Worm (Caenorhabditis elegans) whole organism, L3 larva: ENCODE measurements around the gene BE10.4.
A peak's percentile ranks its signal among the peaks of the same experiment; 100 is the strongest.

Experiments
- R02D3.7 ChIP-seq: fragments of 150-350 bp; optimal IDR thresholded peaks from 2 replicates; lab custom pipeline; 2014; ENCODE audit warnings: missing biosample characterization, missing genetic modification characterization
- aly-2 ChIP-seq: fragments of 150-350 bp; optimal IDR thresholded peaks from 2 replicates; lab custom pipeline; 2014; ENCODE audit warnings: missing biosample characterization, missing genetic modification characterization
- ama-1 ChIP-seq: fragments of 150-350 bp; optimal IDR thresholded peaks from 2 replicates; lab custom pipeline; 2018
- ceh-16 ChIP-seq: sonication (generic microtip); optimal IDR thresholded peaks from 2 replicates; lab custom pipeline; 2017; ENCODE audit warnings: missing biosample characterization, missing genetic modification characterization
- ceh-82 ChIP-seq: fragments of 150-350 bp; optimal IDR thresholded peaks from 2 replicates; lab custom pipeline; 2014; ENCODE audit warnings: missing biosample characterization, missing genetic modification characterization
- daf-12 ChIP-seq: fragments of 150-350 bp; optimal IDR thresholded peaks from 2 replicates; lab custom pipeline; 2014; ENCODE audit warnings: missing biosample characterization, missing genetic modification reagents, missing genetic modification characterization
- egl-27 ChIP-seq: sonication (generic microtip); optimal IDR thresholded peaks from 4 replicates; lab custom pipeline; 2017; ENCODE audit warnings: missing biosample characterization, missing genetic modification reagents, missing genetic modification characterization
- egl-5 ChIP-seq: fragments of 150-350 bp; optimal IDR thresholded peaks from 2 replicates; lab custom pipeline; 2017; ENCODE audit warnings: missing biosample characterization, missing genetic modification reagents, missing genetic modification characterization, inconsistent platforms
- elt-2 ChIP-seq: sonication (generic microtip); optimal IDR thresholded peaks from 2 replicates; lab custom pipeline; 2016; ENCODE audit warnings: missing genetic modification reagents, mild to moderate bottlenecking, missing genetic modification characterization, missing compliant biosample characterization
- fkh-2 ChIP-seq: fragments of 150-350 bp; optimal IDR thresholded peaks from 2 replicates; lab custom pipeline; 2014; ENCODE audit warnings: missing biosample characterization, missing genetic modification reagents, missing genetic modification characterization
- hmg-11 ChIP-seq: sonication (generic microtip); optimal IDR thresholded peaks from 2 replicates; lab custom pipeline; 2016; ENCODE audit warnings: missing genetic modification characterization, missing compliant biosample characterization
- jun-1 ChIP-seq: fragments of 150-350 bp; optimal IDR thresholded peaks from 2 replicates; lab custom pipeline; 2014; ENCODE audit warnings: missing biosample characterization, missing genetic modification reagents, missing genetic modification characterization
- lin-15B ChIP-seq: fragments of 150-350 bp; optimal IDR thresholded peaks from 2 replicates; lab custom pipeline; 2014; ENCODE audit warnings: missing biosample characterization, missing genetic modification characterization
- lsy-12 ChIP-seq: sonication (generic microtip); optimal IDR thresholded peaks from 2 replicates; lab custom pipeline; 2016; ENCODE audit warnings: mild to moderate bottlenecking, missing genetic modification characterization, missing compliant biosample characterization
- mdl-1 ChIP-seq: fragments of 150-350 bp; optimal IDR thresholded peaks from 2 replicates; lab custom pipeline; 2014; ENCODE audit warnings: missing biosample characterization, missing genetic modification characterization
- mml-1 ChIP-seq: fragments of 150-350 bp; sonication (generic microtip); optimal IDR thresholded peaks from 3 replicates; lab custom pipeline; 2014; ENCODE audit warnings: missing biosample characterization, missing genetic modification characterization
- nfya-1 ChIP-seq: sonication (generic microtip); optimal IDR thresholded peaks from 2 replicates; lab custom pipeline; 2017; ENCODE audit warnings: missing genetic modification characterization, mild to moderate bottlenecking, missing compliant biosample characterization, antibody characterized with exemption, moderate library complexity; ENCODE audit not compliant: insufficient read depth
- nhr-23 ChIP-seq: fragments of 150-350 bp; optimal IDR thresholded peaks from 2 replicates; lab custom pipeline; 2014; ENCODE audit warnings: missing biosample characterization, missing genetic modification reagents, missing genetic modification characterization
- nhr-237 ChIP-seq: fragments of 150-350 bp; optimal IDR thresholded peaks from 2 replicates; lab custom pipeline; 2014; ENCODE audit warnings: missing biosample characterization, missing genetic modification characterization
- nhr-28 ChIP-seq: fragments of 150-350 bp; optimal IDR thresholded peaks from 2 replicates; lab custom pipeline; 2014; ENCODE audit warnings: missing biosample characterization, missing genetic modification characterization
- nhr-43 ChIP-seq: sonication (generic microtip); optimal IDR thresholded peaks from 2 replicates; lab custom pipeline; 2016; ENCODE audit warnings: mild to moderate bottlenecking, missing genetic modification characterization, missing compliant biosample characterization; ENCODE audit not compliant: poor library complexity, severe bottlenecking
- nhr-67 ChIP-seq: fragments of 150-350 bp; optimal IDR thresholded peaks from 2 replicates; lab custom pipeline; 2014; ENCODE audit warnings: missing biosample characterization, missing genetic modification characterization
- nhr-77 ChIP-seq: fragments of 150-350 bp; optimal IDR thresholded peaks from 2 replicates; lab custom pipeline; 2014; ENCODE audit warnings: missing biosample characterization, missing genetic modification characterization
- pha-4 ChIP-seq: fragments of 150-350 bp; optimal IDR thresholded peaks from 2 replicates; lab custom pipeline; 2014; ENCODE audit warnings: missing biosample characterization, missing genetic modification reagents, missing genetic modification characterization
- pqm-1 ChIP-seq: fragments of 150-350 bp; optimal IDR thresholded peaks from 2 replicates; lab custom pipeline; 2017; ENCODE audit warnings: missing biosample characterization, missing genetic modification characterization, inconsistent platforms
- sea-2 ChIP-seq: fragments of 150-350 bp; sonication (generic microtip); optimal IDR thresholded peaks from 4 replicates; lab custom pipeline; 2014; ENCODE audit warnings: missing biosample characterization, missing genetic modification reagents, missing genetic modification characterization
- snpc-4 ChIP-seq: fragments of 150-350 bp; optimal IDR thresholded peaks from 2 replicates; lab custom pipeline; 2014; ENCODE audit warnings: missing biosample characterization, missing genetic modification characterization
- tbx-2 ChIP-seq: sonication (generic microtip); optimal IDR thresholded peaks from 2 replicates; lab custom pipeline; 2016; ENCODE audit warnings: mild to moderate bottlenecking, missing genetic modification characterization, missing compliant biosample characterization
- unc-39 ChIP-seq: sonication (generic microtip); optimal IDR thresholded peaks from 4 replicates; lab custom pipeline; 2017; ENCODE audit warnings: missing biosample characterization, missing genetic modification characterization
- unc-62 ChIP-seq: fragments of 150-350 bp; sonication (generic microtip); optimal IDR thresholded peaks from 4 replicates; lab custom pipeline; 2014; ENCODE audit warnings: missing biosample characterization, missing genetic modification reagents, missing genetic modification characterization
- zag-1 ChIP-seq: fragments of 150-350 bp; optimal IDR thresholded peaks from 2 replicates; lab custom pipeline; 2014; ENCODE audit warnings: missing biosample characterization, missing genetic modification characterization
- ztf-4 ChIP-seq: fragments of 150-350 bp; optimal IDR thresholded peaks from 2 replicates; lab custom pipeline; 2014; ENCODE audit warnings: missing biosample characterization, missing genetic modification characterization

Gene BE10.4

DNA sequence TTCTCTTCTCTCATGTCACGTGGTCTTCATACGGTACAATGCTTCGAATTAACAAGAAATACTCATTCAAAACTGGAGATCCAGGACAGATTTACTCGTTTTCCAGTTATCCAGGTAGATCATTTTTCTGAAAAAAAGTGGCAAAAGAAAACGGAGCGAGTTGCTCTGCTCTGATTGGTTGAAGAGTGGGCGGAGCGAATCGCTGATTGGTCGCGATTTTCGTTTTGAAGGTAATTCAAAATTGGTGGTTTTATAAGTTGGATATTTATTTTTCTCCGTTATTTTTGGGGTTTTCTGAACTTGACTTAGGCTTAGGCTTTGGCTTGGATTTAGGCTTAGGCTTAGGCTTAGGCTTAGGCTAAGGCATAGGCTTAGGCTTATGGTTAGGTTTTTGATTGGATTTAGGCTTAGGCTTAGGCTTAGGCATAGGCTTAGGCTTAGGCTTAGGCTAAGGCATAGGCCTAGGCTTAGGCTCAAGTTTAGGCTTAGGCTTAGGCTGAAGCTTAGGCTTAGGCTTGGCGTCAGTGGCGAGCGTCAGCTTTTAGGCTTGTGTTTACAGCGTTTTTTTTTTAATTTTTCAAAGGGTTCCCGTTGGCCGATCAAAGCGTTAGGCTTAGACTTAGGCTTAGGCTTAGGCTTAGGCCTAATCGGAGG lies 9.4 kb downstream of the BE10.4 start:
- TF ChIP-seq hmg-11 (no peak), nfya-1 (peak; percentile 71)

DNA sequence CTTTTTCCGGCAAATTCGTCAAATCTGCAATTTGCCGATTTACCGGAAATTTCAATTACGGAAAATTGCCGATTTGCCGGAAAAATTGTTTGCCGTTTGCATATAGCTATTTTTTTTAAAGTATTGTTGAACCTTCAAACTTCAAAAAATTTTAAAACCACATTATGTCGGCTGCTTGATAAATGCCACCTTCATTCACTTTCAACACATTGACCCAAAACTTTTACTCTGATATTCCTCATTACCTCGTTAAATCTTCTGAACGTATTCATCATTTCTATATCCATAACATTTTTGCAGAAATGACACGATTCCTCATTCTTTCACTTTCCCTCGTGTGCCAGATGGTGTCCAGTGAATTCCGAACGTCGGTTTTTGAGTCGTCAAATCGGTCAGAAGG lies 15.8 kb downstream of the BE10.4 start, which contains the start of gene Y37D8A.3:
Gene Y37D8A.3 (plus strand): TSS at position 301 of the 400 bp plus-strand sequence.
- no peak for TF ChIP-seq jun-1 (tag; lab: Kevin White, UChicago)

- TF ChIP-seq elt-2 (tag; lab: Kevin White, UChicago), result peak; percentile 64
- no peak for TF ChIP-seq ceh-82 (tag; lab: Kevin White, UChicago)
- TF ChIP-seq, all 47 proteins: peak for 1
These were observed 18.4 kb downstream of the BE10.4 start for ce11 chrIII:12831696-12832095.

DNA sequence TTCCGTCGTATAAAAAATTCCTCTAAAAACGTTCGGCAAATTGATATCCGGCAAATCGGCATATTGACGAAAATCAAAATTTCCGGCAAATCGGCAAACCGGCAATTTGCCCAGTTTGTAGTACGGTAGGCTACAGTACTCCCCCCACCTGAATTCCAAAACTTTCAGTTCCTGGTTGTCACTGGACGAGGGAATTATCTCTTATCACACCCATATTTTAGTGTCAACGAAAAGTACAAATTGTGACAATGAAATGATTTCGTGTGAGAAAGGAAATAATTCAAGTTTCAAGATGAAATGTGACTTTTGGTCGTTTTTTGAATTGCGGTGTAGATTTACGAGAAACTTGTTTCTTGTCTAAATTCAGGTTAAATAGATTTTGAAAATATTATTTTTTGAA lies 19.8 kb downstream of the BE10.4 start:
- TF ChIP-seq ztf-4 (tag; lab: Kevin White, UChicago), result no peak
- TF ChIP-seq nhr-67 (tag; lab: Kevin White, UChicago), result no peak
- no peak for TF ChIP-seq ceh-16
- peak; percentile 53 for TF ChIP-seq elt-2 (tag; lab: Kevin White, UChicago)
- TF ChIP-seq mdl-1 (tag; lab: Kevin White, UChicago), result no peak
- TF ChIP-seq tbx-2, result no peak
- TF ChIP-seq pqm-1 (tag; lab: Kevin White, UChicago), result no peak
- no peak for TF ChIP-seq mml-1 (tag; lab: Kevin White, UChicago)

- TF ChIP-seq ceh-82 (tag; lab: Kevin White, UChicago), result no peak
- TF ChIP-seq ama-1 (lab: Kevin White, UChicago), result peak; percentile 63
- no peak for TF ChIP-seq unc-62
- no peak for TF ChIP-seq ztf-4 (tag; lab: Kevin White, UChicago)
- TF ChIP-seq snpc-4 (tag; lab: Kevin White, UChicago), result no peak
- TF ChIP-seq R02D3.7, result peak; percentile 55
- TF ChIP-seq daf-12 (tag; lab: Kevin White, UChicago), result no peak
- TF ChIP-seq ceh-16, result no peak
These were observed 23.5 kb downstream of the BE10.4 start for ce11 chrIII:12836742-12837285.

DNA sequence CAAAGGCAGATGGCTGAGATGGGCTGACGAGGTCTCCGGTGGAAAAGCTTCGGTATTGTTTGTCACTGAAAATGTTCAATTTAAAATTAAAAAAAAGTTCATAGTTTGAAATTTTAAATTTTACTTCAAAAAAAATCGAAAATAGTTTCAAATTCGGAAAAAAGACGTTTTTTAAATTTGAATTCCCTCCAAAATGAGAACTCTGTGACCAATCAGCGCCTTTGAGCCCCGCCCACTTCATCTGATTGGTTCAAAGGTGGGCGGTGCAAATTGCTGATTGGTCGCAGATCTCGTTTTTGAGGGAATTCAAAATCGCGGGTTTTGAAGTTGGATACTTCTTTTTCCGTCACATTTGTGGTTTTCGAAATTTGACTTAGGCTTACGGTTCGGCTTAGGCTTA lies 25.0 kb downstream of the BE10.4 start:
- TF ChIP-seq lin-15B (tag; lab: Kevin White, UChicago) (peak; percentile 5), egl-5 (tag; lab: Kevin White, UChicago) (no peak), sea-2 (GFP tag; lab: Kevin White, UChicago) (no peak), nhr-28 (tag; lab: Kevin White, UChicago) (no peak), mml-1 (tag; lab: Kevin White, UChicago) (no peak), unc-39 (tag; lab: Kevin White, UChicago) (no peak), lsy-12 (tag; lab: Kevin White, UChicago) (no peak), mdl-1 (tag; lab: Kevin White, UChicago) (no peak), nhr-77 (tag; lab: Kevin White, UChicago) (no peak), nhr-237 (tag; lab: Kevin White, UChicago) (no peak), nfya-1 (peak; percentile 94)

DNA sequence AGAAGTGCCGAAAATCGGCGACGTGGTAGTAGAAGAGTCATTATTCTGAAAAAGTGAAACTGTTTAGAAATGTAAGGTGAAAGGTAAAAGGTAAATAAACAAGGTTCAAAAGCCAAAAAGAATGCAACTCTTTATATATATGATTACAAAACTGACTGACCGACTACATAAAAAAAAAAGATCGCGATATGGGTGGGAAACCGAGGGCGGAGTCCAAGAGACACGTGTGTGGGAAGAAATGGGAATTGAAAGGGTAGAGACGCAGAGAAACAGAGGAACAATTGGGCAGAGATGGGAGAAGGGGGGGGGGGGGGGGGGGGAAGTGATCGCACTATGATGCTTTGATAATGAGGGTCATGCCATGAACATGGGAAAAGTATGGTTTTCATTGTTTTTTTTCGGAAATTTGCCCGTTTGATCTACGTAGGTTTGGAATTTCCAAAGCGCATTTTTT lies 25.6 kb downstream of the BE10.4 start, which contains the start of gene Y37D8A.4:
Gene Y37D8A.4 (minus strand): TSS at position 51 of the 454 bp plus-strand sequence.
- TF ChIP-seq nfya-1 (peak; percentile 31), nhr-23 (tag; lab: Kevin White, UChicago) (peak; percentile 29), mdl-1 (tag; lab: Kevin White, UChicago) (peak; percentile 58), hmg-11 (peak; percentile 19), pqm-1 (tag; lab: Kevin White, UChicago) (peak; percentile 40), snpc-4 (tag; lab: Kevin White, UChicago) (no peak), elt-2 (tag; lab: Kevin White, UChicago) (peak; percentile 74), sea-2 (GFP tag; lab: Kevin White, UChicago) (no peak), fkh-2 (no peak), zag-1 (no peak), aly-2 (tag; lab: Kevin White, UChicago) (no peak), jun-1 (tag; lab: Kevin White, UChicago) (peak; percentile 8), ceh-16 (no peak), egl-5 (tag; lab: Kevin White, UChicago) (no peak), egl-27 (tag; lab: Kevin White, UChicago) (no peak), nhr-43 (peak; percentile 37), ama-1 (lab: Kevin White, UChicago) (no peak), pha-4 (tag; lab: Kevin White, UChicago) (peak; percentile 6)
